Worm (Caenorhabditis elegans) whole organism, L2 larva: ENCODE data around the gene pdf-1.

Experiments used
- C34F6.9 ChIP-seq: fragments of 150-350 bp; optimal IDR thresholded peaks from 2 replicates; lab custom pipeline; 2014; ENCODE audit warnings: missing biosample characterization, missing genetic modification characterization
- F13H6.1 ChIP-seq: sonication (generic microtip); optimal IDR thresholded peaks from 2 replicates; lab custom pipeline; 2016; ENCODE audit warnings: missing genetic modification characterization, missing compliant biosample characterization
- R02D3.7 ChIP-seq: fragments of 150-350 bp; optimal IDR thresholded peaks from 2 replicates; lab custom pipeline; 2014; ENCODE audit warnings: missing biosample characterization, missing genetic modification characterization
- Y55F3AM.14 ChIP-seq: fragments of 200-800 bp; sonication (Bioruptor generic); optimal IDR thresholded peaks from 2 replicates; lab custom pipeline; 2018; ENCODE audit warnings: mild to moderate bottlenecking, missing genetic modification characterization, missing compliant biosample characterization
- ZK546.5 ChIP-seq: sonication (generic microtip); optimal IDR thresholded peaks from 2 replicates; lab custom pipeline; 2017; ENCODE audit warnings: missing biosample characterization, missing genetic modification characterization
- alr-1 ChIP-seq: fragments of 150-350 bp; optimal IDR thresholded peaks from 2 replicates; lab custom pipeline; 2014; ENCODE audit warnings: missing biosample characterization, missing genetic modification characterization
- aly-2 ChIP-seq: fragments of 150-350 bp; optimal IDR thresholded peaks from 2 replicates; lab custom pipeline; 2014; ENCODE audit warnings: missing biosample characterization, missing genetic modification characterization
- ama-1 ChIP-seq: fragments of 150-350 bp; optimal IDR thresholded peaks from 2 replicates; lab custom pipeline; 2018; ENCODE audit warnings: inconsistent platforms
- blmp-1 ChIP-seq: sonication (generic microtip); optimal IDR thresholded peaks from 2 replicates; lab custom pipeline; 2017; ENCODE audit warnings: missing genetic modification characterization, mild to moderate bottlenecking, missing compliant biosample characterization, antibody characterized with exemption, moderate library complexity; ENCODE audit not compliant: insufficient read depth
- ceh-16 ChIP-seq: fragments of 150-350 bp; optimal IDR thresholded peaks from 2 replicates; lab custom pipeline; 2014; ENCODE audit warnings: missing biosample characterization, missing genetic modification characterization
- ceh-82 ChIP-seq: fragments of 150-350 bp; optimal IDR thresholded peaks from 2 replicates; lab custom pipeline; 2014; ENCODE audit warnings: missing biosample characterization, missing genetic modification characterization
- crh-2 ChIP-seq: sonication (generic microtip); optimal IDR thresholded peaks from 2 replicates; lab custom pipeline; 2017; ENCODE audit warnings: missing biosample characterization, missing genetic modification characterization
- dmd-4 ChIP-seq: sonication (generic microtip); optimal IDR thresholded peaks from 2 replicates; lab custom pipeline; 2017; ENCODE audit warnings: missing biosample characterization, missing genetic modification characterization
- egl-27 ChIP-seq: sonication (generic microtip); optimal IDR thresholded peaks from 3 replicates; lab custom pipeline; 2017; ENCODE audit warnings: missing biosample characterization, missing genetic modification reagents, missing genetic modification characterization
- elt-1 ChIP-seq: fragments of 150-350 bp; optimal IDR thresholded peaks from 2 replicates; lab custom pipeline; 2014; ENCODE audit warnings: missing biosample characterization, missing genetic modification characterization
- elt-3 ChIP-seq: sonication (generic microtip); optimal IDR thresholded peaks from 2 replicates; lab custom pipeline; 2017; ENCODE audit warnings: missing biosample characterization, missing genetic modification characterization
- fos-1 ChIP-seq: fragments of 150-350 bp; optimal IDR thresholded peaks from 2 replicates; lab custom pipeline; 2014; ENCODE audit warnings: missing biosample characterization, missing genetic modification characterization
- gmeb-1 ChIP-seq: fragments of 150-350 bp; optimal IDR thresholded peaks from 2 replicates; lab custom pipeline; 2014; ENCODE audit warnings: missing biosample characterization, missing genetic modification characterization
- lin-11 ChIP-seq: fragments of 150-350 bp; sonication (generic microtip); optimal IDR thresholded peaks from 2 replicates; lab custom pipeline; 2014; ENCODE audit warnings: missing biosample characterization, missing genetic modification characterization, inconsistent platforms, mixed read lengths
- lin-13 ChIP-seq: fragments of 150-350 bp; optimal IDR thresholded peaks from 2 replicates; lab custom pipeline; 2014; ENCODE audit warnings: missing biosample characterization, missing genetic modification reagents, missing genetic modification characterization
- lin-39 ChIP-seq: fragments of 150-350 bp; optimal IDR thresholded peaks from 2 replicates; lab custom pipeline; 2014; ENCODE audit warnings: missing biosample characterization, missing genetic modification reagents, missing genetic modification characterization
- lsy-2 ChIP-seq, 2 experiments: fragments of 150-350 bp in 1 of 2; sonication (generic microtip) in 1 of 2; optimal IDR thresholded peaks; 2 replicates each; lab custom pipeline; 2014 to 2017; ENCODE audit warnings: missing biosample characterization in 2 of 2, missing genetic modification characterization in 2 of 2
- mab-5 ChIP-seq: fragments of 150-350 bp; optimal IDR thresholded peaks from 2 replicates; lab custom pipeline; 2014; ENCODE audit warnings: missing biosample characterization, missing genetic modification characterization
- mbf-1 ChIP-seq: sonication (generic microtip); optimal IDR thresholded peaks from 2 replicates; lab custom pipeline; 2017; ENCODE audit warnings: missing biosample characterization, missing genetic modification characterization
- mdl-1 ChIP-seq, 2 experiments: fragments of 150-350 bp in 1 of 2; sonication (generic microtip) in 1 of 2; optimal IDR thresholded peaks; 2 replicates each; lab custom pipeline; 2017; ENCODE audit warnings: missing biosample characterization in 2 of 2, missing genetic modification characterization in 2 of 2
- nhr-10 ChIP-seq: sonication (generic microtip); optimal IDR thresholded peaks from 2 replicates; lab custom pipeline; 2017; ENCODE audit warnings: missing biosample characterization, missing genetic modification characterization
- nhr-11 ChIP-seq: fragments of 150-350 bp; optimal IDR thresholded peaks from 2 replicates; lab custom pipeline; 2014; ENCODE audit warnings: missing biosample characterization, missing genetic modification characterization
- nhr-12 ChIP-seq: fragments of 150-350 bp; optimal IDR thresholded peaks from 2 replicates; lab custom pipeline; 2014; ENCODE audit warnings: missing biosample characterization, missing genetic modification characterization
- nhr-129 ChIP-seq: fragments of 150-350 bp; optimal IDR thresholded peaks from 2 replicates; lab custom pipeline; 2014; ENCODE audit warnings: missing biosample characterization, missing genetic modification characterization
- nhr-21 ChIP-seq: fragments of 150-350 bp; optimal IDR thresholded peaks from 2 replicates; lab custom pipeline; 2014; ENCODE audit warnings: missing biosample characterization, missing genetic modification characterization
- nhr-23 ChIP-seq: fragments of 150-350 bp; optimal IDR thresholded peaks from 2 replicates; lab custom pipeline; 2014; ENCODE audit warnings: missing biosample characterization, missing genetic modification reagents, missing genetic modification characterization
- nhr-237 ChIP-seq: fragments of 150-350 bp; optimal IDR thresholded peaks from 2 replicates; lab custom pipeline; 2014; ENCODE audit warnings: missing biosample characterization, missing genetic modification characterization
- nhr-25 ChIP-seq: fragments of 150-350 bp; sonication (generic microtip); optimal IDR thresholded peaks from 3 replicates; lab custom pipeline; 2014; ENCODE audit warnings: missing biosample characterization, missing genetic modification characterization
- nhr-6 ChIP-seq: fragments of 150-350 bp; optimal IDR thresholded peaks from 2 replicates; lab custom pipeline; 2014; ENCODE audit warnings: missing biosample characterization, missing genetic modification characterization
- nhr-77 ChIP-seq: fragments of 150-350 bp; optimal IDR thresholded peaks from 2 replicates; lab custom pipeline; 2014; ENCODE audit warnings: missing biosample characterization, missing genetic modification characterization
- peb-1 ChIP-seq: fragments of 150-350 bp; optimal IDR thresholded peaks from 2 replicates; lab custom pipeline; 2014; ENCODE audit warnings: missing biosample characterization, missing genetic modification characterization
- sem-4 ChIP-seq: fragments of 150-350 bp; optimal IDR thresholded peaks from 2 replicates; lab custom pipeline; 2014; ENCODE audit warnings: missing biosample characterization, missing genetic modification reagents, missing genetic modification characterization
- skn-1 ChIP-seq: sonication (generic microtip); optimal IDR thresholded peaks from 2 replicates; lab custom pipeline; 2017; ENCODE audit warnings: missing biosample characterization, missing genetic modification characterization
- sma-3 ChIP-seq: sonication (generic microtip); optimal IDR thresholded peaks from 2 replicates; lab custom pipeline; 2016; ENCODE audit warnings: missing genetic modification reagents, missing genetic modification characterization, missing compliant biosample characterization
- sma-9 ChIP-seq, 2 experiments: fragments of 150-350 bp in 1 of 2; sonication (generic microtip) in 1 of 2; optimal IDR thresholded peaks; 2 replicates each; lab custom pipeline; 2014 to 2016; ENCODE audit warnings: missing genetic modification characterization in 2 of 2, mild to moderate bottlenecking in 1 of 2, missing biosample characterization in 1 of 2, missing compliant biosample characterization in 1 of 2, missing genetic modification reagents in 1 of 2, moderate library complexity in 1 of 2
- snpc-4 ChIP-seq: fragments of 150-350 bp; optimal IDR thresholded peaks from 2 replicates; lab custom pipeline; 2014; ENCODE audit warnings: missing biosample characterization, missing genetic modification characterization
- unc-39 ChIP-seq: fragments of 150-350 bp; optimal IDR thresholded peaks from 2 replicates; lab custom pipeline; 2014; ENCODE audit warnings: missing biosample characterization, missing genetic modification characterization
- unc-55 ChIP-seq: fragments of 150-350 bp; sonication (generic microtip); optimal IDR thresholded peaks from 3 replicates; lab custom pipeline; 2014; ENCODE audit warnings: missing biosample characterization, missing genetic modification reagents, missing genetic modification characterization
- unc-62 ChIP-seq: fragments of 150-350 bp; optimal IDR thresholded peaks from 2 replicates; lab custom pipeline; 2014; ENCODE audit warnings: missing biosample characterization, missing genetic modification reagents, missing genetic modification characterization
- zag-1 ChIP-seq: fragments of 150-350 bp; optimal IDR thresholded peaks from 2 replicates; lab custom pipeline; 2014; ENCODE audit warnings: missing biosample characterization, missing genetic modification characterization
- ztf-1 ChIP-seq: fragments of 200-800 bp; sonication (Bioruptor generic); conservative IDR thresholded peaks from 2 replicates; pipeline ENCODE4 v1.3.6; 2022; ENCODE audit warnings: missing genetic modification characterization, missing compliant biosample characterization
- ztf-11 ChIP-seq: sonication (generic microtip); optimal IDR thresholded peaks from 2 replicates; lab custom pipeline; 2017; ENCODE audit warnings: missing biosample characterization, missing genetic modification characterization
- ztf-4 ChIP-seq: fragments of 150-350 bp; optimal IDR thresholded peaks from 2 replicates; lab custom pipeline; 2014; ENCODE audit warnings: missing biosample characterization, missing genetic modification characterization

pdf-1 gene

DNA sequence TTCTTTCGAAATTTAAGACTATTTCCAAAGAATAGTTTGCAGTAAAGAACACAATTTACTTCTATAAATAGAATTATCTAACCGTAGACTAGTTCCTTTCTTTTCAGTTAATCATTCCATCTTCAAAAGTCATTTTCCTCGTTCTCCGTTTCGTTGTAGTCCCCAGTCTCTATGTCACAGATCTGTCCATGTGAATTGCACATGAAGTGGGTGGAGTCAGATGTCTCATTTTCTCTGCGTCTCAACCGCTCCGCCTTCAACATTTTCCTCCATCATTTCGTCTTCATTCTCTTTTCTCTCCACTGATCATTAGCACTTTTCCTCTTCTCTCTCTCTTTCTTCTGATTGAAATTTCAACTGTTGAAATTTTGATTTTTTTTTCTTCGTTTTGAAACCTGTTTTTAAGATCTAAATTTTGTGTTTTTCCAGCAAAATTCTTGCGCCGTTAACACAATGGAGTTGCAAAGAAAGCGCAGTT lies 14.7 kb downstream of the pdf-1 start, which contains the start of gene T07E3.4 (continued):
- TF ChIP-seq nhr-11 (tag; lab: Kevin White, UChicago): no peak
- TF ChIP-seq, all 48 proteins: peak for 21

- no peak for TF ChIP-seq fos-1
- no peak for TF ChIP-seq blmp-1 (tag; lab: Kevin White, UChicago)
- TF ChIP-seq Y55F3AM.14 (GFP tag; lab: Kevin White, UChicago): no peak
- no peak for TF ChIP-seq C34F6.9 (tag; lab: Kevin White, UChicago)
Measured at ce11 chrIII:6895677-6896076, 16.6 kb downstream of the pdf-1 start.

- TF ChIP-seq ceh-16 (tag; lab: Kevin White, UChicago) (no peak), gmeb-1 (peak; percentile 62), elt-1 (tag; lab: Kevin White, UChicago) (no peak), skn-1 (tag; lab: Kevin White, UChicago) (no peak), unc-39 (tag; lab: Kevin White, UChicago) (no peak), sma-9 (GFP tag; optimal IDR thresholded peaks at IDR 0.05; lab: Kevin White, UChicago) (peak; percentile 88), sma-9 (tag; optimal IDR thresholded peaks at IDR 0.05; lab: Kevin White, UChicago) (no peak), mab-5 (tag; lab: Kevin White, UChicago) (no peak), dmd-4 (no peak), nhr-25 (peak; percentile 56), R02D3.7 (no peak), unc-55 (GFP tag; lab: Kevin White, UChicago) (no peak), nhr-11 (tag; lab: Kevin White, UChicago) (no peak), nhr-23 (tag; lab: Kevin White, UChicago) (no peak), elt-3 (tag; lab: Kevin White, UChicago) (no peak), zag-1 (tag; lab: Kevin White, UChicago) (no peak), crh-2 (tag; lab: Kevin White, UChicago) (peak; percentile 76), ama-1 (peak; percentile 9), blmp-1 (tag; lab: Kevin White, UChicago) (peak; percentile 32), mdl-1 (tag; optimal IDR thresholded peaks at IDR 0.05; lab: Kevin White, UChicago) (no peak), nhr-10 (no peak), peb-1 (no peak), sma-3 (GFP tag; lab: Kevin White, UChicago) (peak; percentile 68), alr-1 (no peak), ceh-82 (tag; lab: Kevin White, UChicago) (no peak), lsy-2 (tag; optimal IDR thresholded peaks at IDR 0.05; lab: Kevin White, UChicago) (peak; percentile 17 to 82), sem-4 (tag; lab: Kevin White, UChicago) (peak; percentile 8), nhr-21 (tag; lab: Kevin White, UChicago) (peak; percentile 82), C34F6.9 (tag; lab: Kevin White, UChicago) (peak; percentile 70), nhr-237 (tag; lab: Kevin White, UChicago) (no peak), nhr-12 (tag; lab: Kevin White, UChicago) (no peak), nhr-129 (tag; lab: Kevin White, UChicago) (peak; percentile 83), ztf-1 (no peak), lin-39 (tag; lab: Kevin White, UChicago) (no peak), snpc-4 (tag; lab: Kevin White, UChicago) (no peak), Y55F3AM.14 (GFP tag; lab: Kevin White, UChicago) (no peak), egl-27 (tag; lab: Kevin White, UChicago) (peak; percentile 75), ztf-4 (tag; lab: Kevin White, UChicago) (no peak), nhr-77 (no peak), F13H6.1 (tag; lab: Kevin White, UChicago) (peak; percentile 82), nhr-6 (tag; lab: Kevin White, UChicago) (peak; percentile 67), aly-2 (tag; lab: Kevin White, UChicago) (no peak), lin-11 (tag; lab: Kevin White, UChicago) (no peak), ztf-11 (tag; lab: Kevin White, UChicago) (no peak), unc-62 (GFP tag; lab: Kevin White, UChicago) (no peak), lin-13 (GFP tag; lab: Kevin White, UChicago) (peak; percentile 14), mbf-1 (tag; lab: Kevin White, UChicago) (no peak), ZK546.5 (tag; lab: Kevin White, UChicago) (no peak), fos-1 (peak; percentile 83)
Measured at ce11 chrIII:6895166-6895565, 17.1 kb downstream of the pdf-1 start.
